In genomic region chr3L:12643820-12644744, dm6 we compare ENCODE assay signal across 1 fruit fly cellular context.
A peak's percentile ranks its signal among the peaks of the same experiment; 100 is the strongest.
TF ChIP-seq lines count a peak whose summit lies in the region.

No protein-coding gene starts in this region.

TF ChIP-seq in whole organism, embryonic, 481 proteins besides CTCF, POLR2A, EP300 and RAD21 (continued from another document):
- TF ChIP-seq CG10959 (GFP tag; IDR thresholded peaks at IDR 0.05; lab: Robert Waterston, UW) (no peak), CG18619 (GFP tag; optimal IDR thresholded peaks at IDR 0.05; lab: Kevin White, UChicago) (no peak), CG8924 (tag; optimal IDR thresholded peaks at IDR 0.05; lab: Kevin White, UChicago) (peak; percentile 66), ab (GFP tag; optimal IDR thresholded peaks at IDR 0.05; lab: Kevin White, UChicago) (no peak), Xrp1 (GFP tag; IDR thresholded peaks at IDR 0.05; lab: Robert Waterston, UW) (peak; percentile 64), zfh1 (GFP tag; IDR thresholded peaks at IDR 0.05; lab: Robert Waterston, UW) (peak; percentile 58; the same call in 2 of the 3 replicates), pan (optimal IDR thresholded peaks at IDR 0.05; lab: Kevin White, UChicago) (no peak), pan (GFP tag; optimal IDR thresholded peaks at IDR 0.05 in 1 of 2, IDR thresholded peaks at IDR 0.05 in 1 of 2) (peak in 1 of 2 experiments; percentile 38), CG30431 (GFP tag; optimal IDR thresholded peaks at IDR 0.05; lab: Kevin White, UChicago) (peak; percentile 46), HLHmδ (GFP tag; optimal IDR thresholded peaks at IDR 0.05; lab: Kevin White, UChicago) (no peak), CG7839 (tag; optimal IDR thresholded peaks at IDR 0.05; lab: Kevin White, UChicago) (peak; percentile 72), pho (GFP tag; optimal IDR thresholded peaks at IDR 0.05; lab: Kevin White, UChicago) (no peak), CG4424 (GFP tag; optimal IDR thresholded peaks at IDR 0.05; lab: Kevin White, UChicago) (peak; percentile 59), CG5245 (GFP tag; optimal IDR thresholded peaks at IDR 0.05; lab: Kevin White, UChicago) (peak; percentile 35), HmgD (GFP tag; optimal IDR thresholded peaks at IDR 0.05; lab: Kevin White, UChicago) (no peak), CG42726 (GFP tag; IDR thresholded peaks at IDR 0.05; lab: Robert Waterston, UW; ENCODE audit: partially characterized antibody) (no peak), CG10979 (tag; optimal IDR thresholded peaks at IDR 0.05; lab: Kevin White, UChicago) (peak; percentile 85), CG11695 (GFP tag; IDR thresholded peaks at IDR 0.05; lab: Robert Waterston, UW) (peak; percentile 19; the same call in 1 of the 3 replicates), D19A (tag; optimal IDR thresholded peaks at IDR 0.05; lab: Kevin White, UChicago) (peak; percentile 72), Vsx1 (GFP tag; optimal IDR thresholded peaks at IDR 0.05; lab: Kevin White, UChicago) (peak; percentile 62), CG15601 (tag; optimal IDR thresholded peaks at IDR 0.05; lab: Kevin White, UChicago) (peak; percentile 66), CG18262 (tag; optimal IDR thresholded peaks at IDR 0.05; lab: Kevin White, UChicago) (peak; percentile 84), nmo (GFP tag; optimal IDR thresholded peaks at IDR 0.05; lab: Kevin White, UChicago) (peak; percentile 69), vvl (GFP tag; IDR thresholded peaks at IDR 0.05; lab: Robert Waterston, UW) (0 out of 2 replicates have a peak, but pooled peaks have one; percentile 5), CG2712 (tag; optimal IDR thresholded peaks at IDR 0.05; lab: Kevin White, UChicago) (peak; percentile 85), scrt (GFP tag; optimal IDR thresholded peaks at IDR 0.05; lab: Kevin White, UChicago) (no peak), Sox102F (GFP tag; optimal IDR thresholded peaks at IDR 0.05; lab: Kevin White, UChicago) (peak; percentile 66), Ssrp (tag; optimal IDR thresholded peaks at IDR 0.05; lab: Kevin White, UChicago) (peak; percentile 71), CG11696 (GFP tag; IDR thresholded peaks at IDR 0.05; lab: Robert Waterston, UW) (no peak), h (optimal IDR thresholded peaks at IDR 0.05; lab: Kevin White, UChicago) (no peak), CG13123 (GFP tag; optimal IDR thresholded peaks at IDR 0.05; lab: Kevin White, UChicago) (no peak), CG12659 (GFP tag; optimal IDR thresholded peaks at IDR 0.05; lab: Kevin White, UChicago) (peak; percentile 29), Nf-YA (GFP tag; IDR thresholded peaks at IDR 0.05; lab: Robert Waterston, UW) (no peak), CoRest (tag; optimal IDR thresholded peaks at IDR 0.05; lab: Kevin White, UChicago) (peak; percentile 73), Oli (tag; optimal IDR thresholded peaks at IDR 0.05; lab: Kevin White, UChicago) (peak; percentile 66), Abd-B (GFP tag; optimal IDR thresholded peaks at IDR 0.05; lab: Kevin White, UChicago) (peak; percentile 4), prd (optimal IDR thresholded peaks at IDR 0.05; lab: Kevin White, UChicago) (no peak), prd (GFP tag; IDR thresholded peaks at IDR 0.05; lab: Robert Waterston, UW) (peak; percentile 65), sc (optimal IDR thresholded peaks at IDR 0.05; lab: Kevin White, UChicago) (no peak), sc (GFP tag; optimal IDR thresholded peaks at IDR 0.05; lab: Kevin White, UChicago) (peak; percentile 34), nom (GFP tag; optimal IDR thresholded peaks at IDR 0.05; lab: Kevin White, UChicago) (no peak), PHDP (tag; optimal IDR thresholded peaks at IDR 0.05; lab: Kevin White, UChicago) (peak; percentile 34), gsb-n (tag; optimal IDR thresholded peaks at IDR 0.05; lab: Kevin White, UChicago) (peak; percentile 82), CG31441 (GFP tag; IDR thresholded peaks at IDR 0.05; lab: Robert Waterston, UW) (peak; percentile 71), CG8388 (GFP tag; optimal IDR thresholded peaks at IDR 0.05; lab: Kevin White, UChicago) (peak; percentile 73), gcm (GFP tag; optimal IDR thresholded peaks at IDR 0.05; lab: Kevin White, UChicago) (peak; percentile 35), CG34376 (GFP tag; optimal IDR thresholded peaks at IDR 0.05; lab: Kevin White, UChicago) (no peak), twi (tag; optimal IDR thresholded peaks at IDR 0.05; lab: Kevin White, UChicago) (peak; percentile 18), D (optimal IDR thresholded peaks at IDR 0.05; lab: Kevin White, UChicago) (no peak), D (GFP tag; optimal IDR thresholded peaks at IDR 0.05; lab: Kevin White, UChicago) (peak; percentile 72), CG17802 (tag; optimal IDR thresholded peaks at IDR 0.05; lab: Kevin White, UChicago) (peak; percentile 25), sug (tag; optimal IDR thresholded peaks at IDR 0.05; lab: Kevin White, UChicago) (peak; percentile 27), bcd (GFP tag; optimal IDR thresholded peaks at IDR 0.05; lab: Kevin White, UChicago) (peak; percentile 23), az2 (GFP tag; optimal IDR thresholded peaks at IDR 0.05; lab: Kevin White, UChicago) (peak; percentile 49), CG7745 (tag; optimal IDR thresholded peaks at IDR 0.05; lab: Kevin White, UChicago) (peak; percentile 72), tap (tag; optimal IDR thresholded peaks at IDR 0.05; lab: Kevin White, UChicago) (peak; percentile 52), nerfin-1 (tag; optimal IDR thresholded peaks at IDR 0.05; lab: Kevin White, UChicago) (peak; percentile 62), CG17361 (GFP tag; IDR thresholded peaks at IDR 0.05; lab: Robert Waterston, UW) (peak; percentile 82), CG6254 (GFP tag; optimal IDR thresholded peaks at IDR 0.05; lab: Kevin White, UChicago) (peak; percentile 60), lmd (GFP tag; IDR thresholded peaks at IDR 0.05; lab: Robert Waterston, UW) (no peak), Spps (tag; optimal IDR thresholded peaks at IDR 0.05; lab: Kevin White, UChicago) (peak; percentile 32), ken (GFP tag; IDR thresholded peaks at IDR 0.05; lab: Robert Waterston, UW) (no peak), CG2678 (tag; optimal IDR thresholded peaks at IDR 0.05; lab: Kevin White, UChicago) (peak; percentile 78), ATbp (GFP tag; optimal IDR thresholded peaks at IDR 0.05; lab: Kevin White, UChicago) (peak; percentile 65), CG10209 (GFP tag; optimal IDR thresholded peaks at IDR 0.05; lab: Kevin White, UChicago) (peak; percentile 38), CG13424 (tag; optimal IDR thresholded peaks at IDR 0.05; lab: Kevin White, UChicago) (peak; percentile 70), CG1529 (GFP tag; optimal IDR thresholded peaks at IDR 0.05; lab: Kevin White, UChicago) (peak; percentile 11), onecut (GFP tag; IDR thresholded peaks at IDR 0.05; lab: Robert Waterston, UW) (0 out of 2 replicates have a peak, but pooled peaks have one; percentile 17), dysf (GFP tag; IDR thresholded peaks at IDR 0.05; lab: Robert Waterston, UW) (peak; percentile 41; the same call in 1 of the 3 replicates), cato (GFP tag; optimal IDR thresholded peaks at IDR 0.05; lab: Kevin White, UChicago; ENCODE audit: borderline replicate concordance) (no peak), dpn (GFP tag; optimal IDR thresholded peaks at IDR 0.05; lab: Kevin White, UChicago) (peak in 1 of 2 experiments; percentile 47), CG14710 (tag; optimal IDR thresholded peaks at IDR 0.05; lab: Kevin White, UChicago) (peak; percentile 81), CG11504 (tag; optimal IDR thresholded peaks at IDR 0.05; lab: Kevin White, UChicago) (peak; percentile 81), Hr51 (GFP tag; optimal IDR thresholded peaks at IDR 0.05; lab: Kevin White, UChicago) (peak in 1 of 2 experiments; percentile 42), kni (GFP tag; optimal IDR thresholded peaks at IDR 0.05; lab: Kevin White, UChicago) (peak; percentile 74), aop (GFP tag; IDR thresholded peaks at IDR 0.05; lab: Robert Waterston, UW) (no peak), fd3F (GFP tag; optimal IDR thresholded peaks at IDR 0.05; lab: Kevin White, UChicago) (peak; percentile 11), Hr3 (GFP tag; optimal IDR thresholded peaks at IDR 0.05; lab: Kevin White, UChicago) (peak; percentile 52), CG12942 (GFP tag; optimal IDR thresholded peaks at IDR 0.05; lab: Kevin White, UChicago) (peak; percentile 35), CG17385 (GFP tag; optimal IDR thresholded peaks at IDR 0.05; lab: Kevin White, UChicago) (peak; percentile 43), Chrac-16 (GFP tag; optimal IDR thresholded peaks at IDR 0.05; lab: Kevin White, UChicago) (peak; percentile 33), CG7556 (GFP tag; optimal IDR thresholded peaks at IDR 0.05; lab: Kevin White, UChicago) (peak; percentile 68), CG33557 (GFP tag; optimal IDR thresholded peaks at IDR 0.05; lab: Kevin White, UChicago) (peak; percentile 69), HHEX (GFP tag; optimal IDR thresholded peaks at IDR 0.05; lab: Kevin White, UChicago) (peak; percentile 21), CG10147 (GFP tag; optimal IDR thresholded peaks at IDR 0.05; lab: Kevin White, UChicago) (peak; percentile 14), CG3163 (GFP tag; optimal IDR thresholded peaks at IDR 0.05; lab: Kevin White, UChicago) (no peak), dmrt11E (tag; optimal IDR thresholded peaks at IDR 0.05; lab: Kevin White, UChicago) (peak; percentile 80), grau (tag; optimal IDR thresholded peaks at IDR 0.05; lab: Kevin White, UChicago) (peak; percentile 90), org-1 (GFP tag; optimal IDR thresholded peaks at IDR 0.05; lab: Kevin White, UChicago) (no peak), CG10267 (tag; optimal IDR thresholded peaks at IDR 0.05; lab: Kevin White, UChicago) (peak; percentile 76), Usf (GFP tag; optimal IDR thresholded peaks at IDR 0.05; lab: Kevin White, UChicago) (peak; percentile 20), CG2889 (GFP tag; IDR thresholded peaks at IDR 0.05; lab: Robert Waterston, UW) (0 out of 3 replicates have a peak, but pooled peaks have one; percentile 42), CG9437 (GFP tag; optimal IDR thresholded peaks at IDR 0.05; lab: Kevin White, UChicago) (peak; percentile 53), pfk (GFP tag; optimal IDR thresholded peaks at IDR 0.05; lab: Kevin White, UChicago) (no peak), CG10462 (GFP tag; optimal IDR thresholded peaks at IDR 0.05; lab: Kevin White, UChicago) (no peak)
